Worm (Caenorhabditis elegans) whole organism, L1 larva: Measurements from ENCODE around the gene F53E10.6.

Source experiments
- elt-2 ChIP-seq: sonication (generic microtip); optimal IDR thresholded peaks from 2 replicates; lab custom pipeline; 2016; ENCODE audit warnings: missing genetic modification characterization, mild to moderate bottlenecking, inconsistent platforms, missing compliant biosample characterization, missing genetic modification reagents
- fos-1 ChIP-seq: fragments of 150-350 bp; optimal IDR thresholded peaks from 2 replicates; lab custom pipeline; 2014; ENCODE audit warnings: missing biosample characterization, missing genetic modification characterization
- nhr-11 ChIP-seq: fragments of 150-350 bp; optimal IDR thresholded peaks from 2 replicates; lab custom pipeline; 2014; ENCODE audit warnings: missing biosample characterization, missing genetic modification characterization
- ztf-11 ChIP-seq, 2 experiments: sonication (generic microtip); optimal IDR thresholded peaks; 2 replicates each; lab custom pipeline; 2016 to 2017; ENCODE audit warnings: missing genetic modification characterization in 2 of 2, missing biosample characterization in 1 of 2, missing compliant biosample characterization in 1 of 2

- TF ChIP-seq nhr-11 (tag; lab: Kevin White, UChicago) (peak; percentile 53), fos-1 (tag; lab: Kevin White, UChicago) (peak; percentile 52), elt-2 (tag; lab: Kevin White, UChicago) (peak; percentile 79), ztf-11 (tag; optimal IDR thresholded peaks at IDR 0.05; lab: Kevin White, UChicago) (peak in 1 of 2 experiments; percentile 76)
Measured at ce11 chrV:2600543-2600942, 2.3 kb downstream of the F53E10.6 start.
